Worm (Caenorhabditis elegans) whole organism, L4/young adult: ENCODE data around the gene dyci-1.

ENCODE experiments used
- W03F9.2 ChIP-seq: fragments of 150-350 bp; optimal IDR thresholded peaks from 2 replicates; lab custom pipeline; 2014; ENCODE audit warnings: missing biosample characterization, missing genetic modification characterization
- dao-5 ChIP-seq: sonication (generic microtip); optimal IDR thresholded peaks from 2 replicates; lab custom pipeline; 2016; ENCODE audit warnings: missing genotype, missing genetic modification characterization, moderate library complexity, missing compliant biosample characterization
- him-1 ChIP-seq: sonication (generic microtip); optimal IDR thresholded peaks from 2 replicates; lab custom pipeline; 2016; ENCODE audit warnings: missing genotype, missing genetic modification reagents, missing genetic modification characterization, missing compliant biosample characterization

DNA sequence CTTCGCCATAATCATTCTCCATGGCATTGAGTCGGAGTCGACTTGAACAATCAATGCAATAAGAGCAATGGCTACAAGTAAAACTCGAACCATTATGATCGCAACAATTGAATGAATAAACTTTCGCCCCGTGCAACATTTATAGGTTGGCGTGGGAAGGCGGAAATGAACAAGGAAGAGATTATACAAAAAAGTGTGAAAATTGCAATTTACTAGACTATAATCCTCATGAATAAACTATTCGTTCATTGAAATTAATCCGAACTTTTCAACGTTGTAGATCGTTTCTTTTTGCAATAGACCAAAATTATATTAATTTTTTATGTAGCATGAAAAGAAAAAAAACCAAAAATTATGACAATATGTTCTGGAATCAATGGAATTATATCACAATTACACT lies 44.9 kb downstream of the dyci-1 start, which contains the start of gene Y73B6A.3:
- TF ChIP-seq him-1 (tag; lab: Kevin White, UChicago) (no peak), dao-5 (tag; lab: Kevin White, UChicago) (no peak), W03F9.2 (tag; lab: Kevin White, UChicago) (no peak)
